Fruit fly (Drosophila melanogaster) whole organism, embryonic: ENCODE measurements around the gene kay.

Source experiments
- Ada2b ChIP-seq: fragments of 200-800 bp; sonication (Bioruptor generic); IDR thresholded peaks from 2 replicates; pipeline ENCODE4 v1.3.6; 2022; ENCODE audit warnings: missing biosample characterization, missing genetic modification characterization
- Aef1 ChIP-seq: fragments of 200-800 bp; sonication (Bioruptor generic); IDR thresholded peaks from 3 replicates; pipeline ENCODE4 v1.3.6; 2022; ENCODE audit warnings: missing biosample characterization, missing genetic modification characterization
- B-H2 ChIP-seq: fragments of 200-800 bp; sonication (Bioruptor generic); optimal IDR thresholded peaks from 2 replicates; lab custom pipeline; 2018; ENCODE audit warnings: missing biosample characterization, mild to moderate bottlenecking, missing genetic modification characterization
- BEAF-32 ChIP-seq: fragments of 200-800 bp; sonication (Bioruptor generic); optimal IDR thresholded peaks from 3 replicates; lab custom pipeline; 2017; ENCODE audit warnings: missing biosample characterization, missing genetic modification characterization, mild to moderate bottlenecking, moderate library complexity, missing genetic modification reagents
- CG10209 ChIP-seq: fragments of 200-800 bp; sonication (Bioruptor generic); optimal IDR thresholded peaks from 3 replicates; lab custom pipeline; 2017; ENCODE audit warnings: missing biosample characterization, mild to moderate bottlenecking, missing genetic modification characterization, missing genetic modification reagents
- CG10366 ChIP-seq: fragments of 200-800 bp; sonication (Bioruptor generic); IDR thresholded peaks from 2 replicates; pipeline ENCODE4 v1.3.6; 2022; ENCODE audit warnings: missing biosample characterization, missing genetic modification characterization
- CG10462 ChIP-seq: fragments of 200-800 bp; sonication (Bioruptor generic); optimal IDR thresholded peaks from 2 replicates; lab custom pipeline; 2016; ENCODE audit warnings: missing biosample characterization, missing genetic modification characterization
- CG10959 ChIP-seq: fragments of 200-800 bp; sonication (Bioruptor generic); IDR thresholded peaks from 2 replicates; pipeline ENCODE4 v1.3.6; 2022; ENCODE audit warnings: missing biosample characterization, missing genetic modification characterization
- CG12071 ChIP-seq: fragments of 200-800 bp; sonication (Bioruptor generic); optimal IDR thresholded peaks from 3 replicates; lab custom pipeline; 2018; ENCODE audit warnings: missing biosample characterization, mild to moderate bottlenecking, missing genetic modification characterization
- CG12769 ChIP-seq: fragments of 200-800 bp; sonication (Bioruptor generic); optimal IDR thresholded peaks from 2 replicates; lab custom pipeline; 2019; ENCODE audit warnings: missing biosample characterization, mild to moderate bottlenecking, missing genetic modification characterization, moderate library complexity
- CG13424 ChIP-seq: fragments of 200-800 bp; sonication (Bioruptor generic); optimal IDR thresholded peaks from 2 replicates; lab custom pipeline; 2019; ENCODE audit warnings: missing biosample characterization, mild to moderate bottlenecking, missing genetic modification characterization, moderate library complexity
- CG14965 ChIP-seq: fragments of 200-800 bp; sonication (Bioruptor generic); optimal IDR thresholded peaks from 2 replicates; lab custom pipeline; 2016; ENCODE audit warnings: missing biosample characterization, missing genetic modification characterization, borderline replicate concordance
- CG15601 ChIP-seq: fragments of 200-800 bp; sonication (Bioruptor generic); optimal IDR thresholded peaks from 3 replicates; lab custom pipeline; 2019; ENCODE audit warnings: missing biosample characterization, mild to moderate bottlenecking, missing genetic modification characterization, moderate library complexity
- CG16863 ChIP-seq: fragments of 200-800 bp; sonication (Bioruptor generic); optimal IDR thresholded peaks from 3 replicates; lab custom pipeline; 2016; ENCODE audit warnings: missing biosample characterization, missing genetic modification characterization
- CG18619 ChIP-seq: fragments of 200-800 bp; sonication (Bioruptor generic); optimal IDR thresholded peaks from 3 replicates; lab custom pipeline; 2017; ENCODE audit warnings: missing biosample characterization, mild to moderate bottlenecking, missing genetic modification characterization
- CG2678 ChIP-seq: fragments of 200-800 bp; sonication (Bioruptor generic); optimal IDR thresholded peaks from 3 replicates; lab custom pipeline; 2019; ENCODE audit warnings: missing biosample characterization, mild to moderate bottlenecking, missing genetic modification characterization, moderate library complexity
- CG30431 ChIP-seq: fragments of 200-800 bp; sonication (Bioruptor generic); optimal IDR thresholded peaks from 2 replicates; lab custom pipeline; 2017; ENCODE audit warnings: missing biosample characterization, missing genetic modification characterization
- CG31365 ChIP-seq: fragments of 200-800 bp; sonication (Bioruptor generic); optimal IDR thresholded peaks from 2 replicates; lab custom pipeline; 2018; ENCODE audit warnings: missing biosample characterization, mild to moderate bottlenecking, missing genetic modification characterization
- CG33213 ChIP-seq: fragments of 200-800 bp; sonication (Bioruptor generic); optimal IDR thresholded peaks from 3 replicates; lab custom pipeline; 2016; ENCODE audit warnings: missing biosample characterization, missing genetic modification characterization
- CG4424 ChIP-seq: fragments of 200-800 bp; sonication (Bioruptor generic); optimal IDR thresholded peaks from 3 replicates; lab custom pipeline; 2016; ENCODE audit warnings: missing biosample characterization, missing genetic modification characterization
- CG4820 ChIP-seq: fragments of 200-800 bp; sonication (Bioruptor generic); optimal IDR thresholded peaks from 3 replicates; lab custom pipeline; 2016; ENCODE audit warnings: missing biosample characterization, missing genetic modification characterization
- CG7372 ChIP-seq: fragments of 200-800 bp; sonication (Bioruptor generic); IDR thresholded peaks from 2 replicates; pipeline ENCODE4 v1.3.6; 2022; ENCODE audit warnings: missing biosample characterization, missing genetic modification characterization
- CG7745 ChIP-seq: fragments of 200-800 bp; sonication (Bioruptor generic); optimal IDR thresholded peaks from 2 replicates; lab custom pipeline; 2018; ENCODE audit warnings: missing biosample characterization, mild to moderate bottlenecking, missing genetic modification characterization, moderate library complexity
- CoRest ChIP-seq: fragments of 200-800 bp; sonication (Bioruptor generic); optimal IDR thresholded peaks from 3 replicates; lab custom pipeline; 2018; ENCODE audit warnings: missing biosample characterization, mild to moderate bottlenecking, missing genetic modification characterization, moderate library complexity
- D19A ChIP-seq: fragments of 200-800 bp; optimal IDR thresholded peaks from 3 replicates; lab custom pipeline; 2019; ENCODE audit warnings: missing biosample characterization, mild to moderate bottlenecking, missing genetic modification characterization, moderate library complexity
- Dbx ChIP-seq: fragments of 200-800 bp; sonication (Bioruptor generic); IDR thresholded peaks from 3 replicates; pipeline ENCODE4 v1.3.6; 2022; ENCODE audit warnings: missing biosample characterization, missing genetic modification characterization
- Gug ChIP-seq: fragments of 200-800 bp; sonication (Bioruptor generic); IDR thresholded peaks from 4 replicates; pipeline ENCODE4 v1.3.6; 2022; ENCODE audit warnings: missing biosample characterization, missing genetic modification characterization
- HLH3B ChIP-seq: fragments of 200-800 bp; sonication (Bioruptor generic); IDR thresholded peaks from 2 replicates; pipeline ENCODE4 v1.3.6; 2022; ENCODE audit warnings: missing biosample characterization, missing genetic modification characterization
- HmgD ChIP-seq: fragments of 200-800 bp; sonication (Bioruptor generic); optimal IDR thresholded peaks from 3 replicates; lab custom pipeline; 2016; ENCODE audit warnings: missing biosample characterization, missing genetic modification characterization
- Kr ChIP-seq: fragments of 200-800 bp; sonication (Bioruptor generic); optimal IDR thresholded peaks from 2 replicates; lab custom pipeline; 2017; ENCODE audit warnings: missing biosample characterization, mild to moderate bottlenecking, missing genetic modification characterization
- MBD-R2 ChIP-seq: fragments of 200-800 bp; sonication (Bioruptor generic); IDR thresholded peaks from 2 replicates; pipeline ENCODE4 v1.3.6; 2022; ENCODE audit warnings: missing biosample characterization, missing genetic modification characterization
- Mad ChIP-seq: fragments of 200-800 bp; sonication (Bioruptor generic); optimal IDR thresholded peaks from 2 replicates; lab custom pipeline; 2016; ENCODE audit warnings: missing biosample characterization, missing genetic modification characterization
- NC2α ChIP-seq: fragments of 200-800 bp; sonication (Bioruptor generic); optimal IDR thresholded peaks from 2 replicates; lab custom pipeline; 2016; ENCODE audit warnings: missing biosample characterization, missing genetic modification characterization
- PHDP ChIP-seq: fragments of 200-800 bp; sonication (Bioruptor generic); optimal IDR thresholded peaks from 3 replicates; lab custom pipeline; 2018; ENCODE audit warnings: missing biosample characterization, mild to moderate bottlenecking, missing genetic modification characterization, moderate library complexity
- Ptx1 ChIP-seq: fragments of 200-800 bp; sonication (Bioruptor generic); IDR thresholded peaks from 2 replicates; pipeline ENCODE4 v1.3.6; 2022; ENCODE audit warnings: missing biosample characterization, missing genetic modification characterization
- Sox100B ChIP-seq: fragments of 200-800 bp; sonication (Bioruptor generic); optimal IDR thresholded peaks from 3 replicates; lab custom pipeline; 2018; ENCODE audit warnings: missing biosample characterization, mild to moderate bottlenecking, missing genetic modification characterization
- Xbp1 ChIP-seq: fragments of 200-800 bp; sonication (Bioruptor generic); optimal IDR thresholded peaks from 3 replicates; lab custom pipeline; 2016; ENCODE audit warnings: missing biosample characterization, mild to moderate bottlenecking, missing genetic modification characterization
- amos ChIP-seq: fragments of 200-800 bp; sonication (Bioruptor generic); IDR thresholded peaks from 2 replicates; pipeline ENCODE4 v1.3.6; 2022; ENCODE audit warnings: missing biosample characterization, missing genetic modification characterization; ENCODE audit not compliant: partially characterized antibody
- dpn ChIP-seq, 2 experiments: fragments of 200-800 bp; sonication (Bioruptor generic); optimal IDR thresholded peaks; 3 replicates each; lab custom pipeline; 2016; ENCODE audit warnings: missing biosample characterization in 2 of 2, missing genetic modification characterization in 2 of 2
- en ChIP-seq: fragments of 200-800 bp; sonication (Bioruptor generic); optimal IDR thresholded peaks from 2 replicates; lab custom pipeline; 2016; ENCODE audit warnings: missing biosample characterization, missing genetic modification characterization
- hth ChIP-seq: fragments of >200 bp; optimal IDR thresholded peaks from 2 replicates; lab custom pipeline; 2017; ENCODE audit warnings: inconsistent platforms
- inv ChIP-seq: fragments of 200-800 bp; sonication (Bioruptor generic); IDR thresholded peaks from 2 replicates; pipeline ENCODE4 v1.3.6; 2022; ENCODE audit warnings: missing biosample characterization, missing genetic modification characterization; ENCODE audit not compliant: partially characterized antibody
- lilli ChIP-seq: fragments of 200-800 bp; sonication (Bioruptor generic); optimal IDR thresholded peaks from 3 replicates; lab custom pipeline; 2016; ENCODE audit warnings: missing biosample characterization, missing genetic modification characterization
- nerfin-1 ChIP-seq: fragments of 200-800 bp; sonication (Bioruptor generic); optimal IDR thresholded peaks from 3 replicates; lab custom pipeline; 2019; ENCODE audit warnings: missing biosample characterization, mild to moderate bottlenecking, missing genetic modification characterization, moderate library complexity
- phol ChIP-seq: fragments of 200-800 bp; sonication (Bioruptor generic); optimal IDR thresholded peaks from 3 replicates; lab custom pipeline; 2018; ENCODE audit warnings: missing biosample characterization, mild to moderate bottlenecking, missing genetic modification characterization, moderate library complexity
- pnt ChIP-seq: fragments of 200-800 bp; sonication (Bioruptor generic); optimal IDR thresholded peaks from 3 replicates; lab custom pipeline; 2016; ENCODE audit warnings: missing biosample characterization, missing genetic modification characterization
- ro ChIP-seq: fragments of 200-800 bp; sonication (Bioruptor generic); IDR thresholded peaks from 2 replicates; pipeline ENCODE4 v1.3.6; 2022; ENCODE audit warnings: missing biosample characterization, missing genetic modification characterization
- shn ChIP-seq: fragments of 200-800 bp; sonication (Bioruptor generic); optimal IDR thresholded peaks from 3 replicates; lab custom pipeline; 2016; ENCODE audit warnings: missing biosample characterization, missing genetic modification characterization
- tap ChIP-seq: fragments of 200-800 bp; optimal IDR thresholded peaks from 3 replicates; lab custom pipeline; 2019; ENCODE audit warnings: missing biosample characterization, mild to moderate bottlenecking, missing genetic modification characterization, moderate library complexity
- toy ChIP-seq: fragments of 200-800 bp; sonication (Bioruptor generic); IDR thresholded peaks from 2 replicates; pipeline ENCODE4 v1.3.6; 2022; ENCODE audit warnings: missing biosample characterization, missing genetic modification characterization
- vnd ChIP-seq: fragments of 200-800 bp; sonication (Bioruptor generic); IDR thresholded peaks from 3 replicates; pipeline ENCODE4 v1.3.6; 2022; ENCODE audit warnings: missing biosample characterization, missing genetic modification characterization; ENCODE audit not compliant: partially characterized antibody

kay gene

DNA sequence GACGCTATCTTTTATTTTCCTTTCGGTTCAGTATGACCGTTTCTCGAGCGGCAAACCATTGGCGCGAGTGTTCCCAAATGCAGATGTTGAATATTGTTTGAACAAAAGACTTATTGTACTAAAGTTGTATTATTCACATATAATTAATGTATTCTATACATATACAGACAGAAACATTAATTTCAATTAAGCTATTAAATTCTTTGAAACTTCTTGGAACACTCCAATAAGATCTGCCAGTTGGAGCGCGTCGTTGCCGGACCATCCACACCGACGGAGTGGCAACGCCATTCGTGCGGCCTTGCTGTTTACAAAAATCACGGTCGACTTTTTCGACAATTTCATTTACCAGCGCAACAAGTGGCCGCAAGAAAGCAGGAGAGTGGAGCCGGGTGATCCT is 20.7 kb upstream of the kay start, which contains the start of the genes Wdr24 and IntS11 (continued):
- TF ChIP-seq inv (GFP tag; lab: Robert Waterston, UW) (no peak), CG16863 (peak; percentile 50), Kr (GFP tag; lab: Kevin White, UChicago) (no peak), pnt (GFP tag; lab: Kevin White, UChicago) (peak; percentile 61), CG4424 (peak; percentile 42), CG18619 (GFP tag; lab: Kevin White, UChicago) (peak; percentile 67), CG7745 (tag; lab: Kevin White, UChicago) (no peak), CG12071 (GFP tag; lab: Kevin White, UChicago) (peak; percentile 27), MBD-R2 (GFP tag; lab: Robert Waterston, UW) (peak; percentile 98), PHDP (tag; lab: Kevin White, UChicago) (peak; percentile 83), HmgD (peak; percentile 32), amos (no peak), CG13424 (tag; lab: Kevin White, UChicago) (peak; percentile 86), phol (tag; lab: Kevin White, UChicago) (peak; percentile 85), tap (tag; lab: Kevin White, UChicago) (no peak), CG31365 (tag; lab: Kevin White, UChicago) (peak; percentile 9), nerfin-1 (tag; lab: Kevin White, UChicago) (peak; percentile 41), ro (peak; percentile 18; the same call in 1 of the 2 replicates), BEAF-32 (GFP tag; lab: Kevin White, UChicago) (peak; percentile 54), D19A (tag; lab: Kevin White, UChicago) (no peak), Dbx (GFP tag; lab: Robert Waterston, UW) (peak; percentile 96), CoRest (tag; lab: Kevin White, UChicago) (peak; percentile 91), CG12769 (tag; lab: Kevin White, UChicago) (no peak), CG10959 (0 out of 2 replicates have a peak, but pooled peaks have one; percentile 30), CG10462 (GFP tag; lab: Kevin White, UChicago) (no peak), CG7372 (peak; percentile 93), Sox100B (GFP tag; lab: Kevin White, UChicago) (no peak), vnd (GFP tag; lab: Robert Waterston, UW) (peak; percentile 52; the same call in 2 of the 3 replicates), toy (GFP tag; lab: Robert Waterston, UW) (peak; percentile 85), Xbp1 (peak; percentile 84), Gug (GFP tag; lab: Robert Waterston, UW) (peak; percentile 91), CG15601 (tag; lab: Kevin White, UChicago) (peak; percentile 70), Aef1 (GFP tag; lab: Robert Waterston, UW) (peak; percentile 96), Ptx1 (GFP tag; lab: Robert Waterston, UW) (peak; percentile 98), CG4820 (GFP tag; lab: Kevin White, UChicago) (peak; percentile 57), Mad (peak; percentile 64), NC2α (GFP tag; lab: Kevin White, UChicago) (no peak), shn (peak; percentile 77), CG30431 (GFP tag; lab: Kevin White, UChicago) (peak; percentile 49), en (GFP tag; lab: Kevin White, UChicago) (no peak), CG33213 (GFP tag; lab: Kevin White, UChicago) (peak; percentile 42), CG10209 (GFP tag; lab: Kevin White, UChicago) (peak; percentile 80), HLH3B (GFP tag; lab: Robert Waterston, UW) (peak; percentile 90), CG10366 (GFP tag; lab: Robert Waterston, UW) (peak; percentile 94), hth (lab: Kevin White, UChicago) (no peak), CG14965 (GFP tag; lab: Kevin White, UChicago) (no peak), CG2678 (tag; lab: Kevin White, UChicago) (peak; percentile 88), Ada2b (peak; percentile 84), lilli (peak; percentile 93), B-H2 (GFP tag; lab: Kevin White, UChicago) (peak; percentile 74), dpn (GFP tag; optimal IDR thresholded peaks at IDR 0.05; lab: Kevin White, UChicago) (peak; percentile 65 to 82)
